Worm (Caenorhabditis elegans) whole organism, late embryonic: ENCODE data around the gene dhs-9.

Experiments used
- K02D7.2 ChIP-seq: sonication (generic microtip); optimal IDR thresholded peaks from 2 replicates; lab custom pipeline; 2017; ENCODE audit warnings: mild to moderate bottlenecking, missing genetic modification characterization, missing compliant biosample characterization
- ama-1 ChIP-seq: fragments of 150-350 bp; optimal IDR thresholded peaks from 2 replicates; lab custom pipeline; 2014
- ceh-19 ChIP-seq: fragments of 200-800 bp; sonication (Bioruptor generic); optimal IDR thresholded peaks from 2 replicates; lab custom pipeline; 2018; ENCODE audit warnings: mild to moderate bottlenecking, missing genetic modification characterization, missing compliant biosample characterization
- ceh-24 ChIP-seq: sonication (generic microtip); optimal IDR thresholded peaks from 2 replicates; lab custom pipeline; 2016; ENCODE audit warnings: mild to moderate bottlenecking, missing genetic modification characterization, missing compliant biosample characterization
- ceh-30 ChIP-seq: fragments of 150-350 bp; optimal IDR thresholded peaks from 2 replicates; lab custom pipeline; 2014; ENCODE audit warnings: missing biosample characterization, missing genetic modification characterization
- elt-4 ChIP-seq: sonication (generic microtip); optimal IDR thresholded peaks from 2 replicates; lab custom pipeline; 2016; ENCODE audit warnings: missing genetic modification characterization, missing compliant biosample characterization
- ets-4 ChIP-seq: sonication (generic microtip); optimal IDR thresholded peaks from 2 replicates; lab custom pipeline; 2016; ENCODE audit warnings: missing genetic modification characterization, missing compliant biosample characterization
- eyg-1 ChIP-seq: sonication (generic microtip); optimal IDR thresholded peaks from 2 replicates; lab custom pipeline; 2016; ENCODE audit warnings: missing genotype, missing genetic modification characterization, missing compliant biosample characterization
- hlh-30 ChIP-seq: sonication (generic microtip); optimal IDR thresholded peaks from 2 replicates; lab custom pipeline; 2017; ENCODE audit warnings: antibody characterized with exemption, missing genetic modification characterization, missing compliant biosample characterization; ENCODE audit not compliant: insufficient read depth
- lin-11 ChIP-seq: fragments of 200-800 bp; sonication (Bioruptor generic); optimal IDR thresholded peaks from 2 replicates; lab custom pipeline; 2018; ENCODE audit warnings: mild to moderate bottlenecking, missing genetic modification characterization, missing compliant biosample characterization
- madf-2 ChIP-seq: sonication (generic microtip); optimal IDR thresholded peaks from 2 replicates; lab custom pipeline; 2017; ENCODE audit warnings: missing genetic modification characterization, missing compliant biosample characterization
- npax-4 ChIP-seq: sonication (generic microtip); optimal IDR thresholded peaks from 2 replicates; lab custom pipeline; 2016; ENCODE audit warnings: missing genetic modification characterization, missing compliant biosample characterization
- tbx-2 ChIP-seq: sonication (generic microtip); optimal IDR thresholded peaks from 2 replicates; lab custom pipeline; 2016; ENCODE audit warnings: missing genetic modification characterization, missing compliant biosample characterization
- ztf-16 ChIP-seq: sonication (generic microtip); optimal IDR thresholded peaks from 2 replicates; lab custom pipeline; 2017; ENCODE audit warnings: missing genetic modification characterization, missing compliant biosample characterization

DNA sequence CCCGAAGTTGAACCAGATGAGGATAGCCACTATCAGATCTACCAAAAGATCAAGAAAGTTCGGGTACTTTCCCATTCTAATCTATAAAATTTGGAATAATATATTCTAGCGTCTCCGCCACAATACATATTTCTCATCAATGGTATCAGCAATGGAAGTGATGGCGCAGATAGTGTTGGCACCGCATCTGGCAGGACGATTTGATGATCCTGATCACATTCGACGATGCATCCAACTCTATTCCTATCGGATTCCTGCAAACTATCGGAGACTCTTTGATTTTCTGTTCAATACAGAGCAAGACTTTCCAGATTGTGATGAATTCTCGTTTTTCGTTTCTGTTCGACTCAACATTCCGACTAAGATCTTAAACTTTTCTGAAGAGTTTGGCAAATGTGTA, 38.5 kb downstream of the dhs-9 start:
- TF ChIP-seq ztf-16 = no peak
- no peak for TF ChIP-seq ceh-30 (tag; lab: Kevin White, UChicago)
- no peak for TF ChIP-seq madf-2 (tag; lab: Kevin White, UChicago)
- no peak for TF ChIP-seq ceh-24 (tag; lab: Kevin White, UChicago)
- no peak for TF ChIP-seq ama-1
- TF ChIP-seq lin-11 (tag; lab: Kevin White, UChicago) = no peak
- TF ChIP-seq hlh-30 (tag; lab: Kevin White, UChicago) = no peak
- no peak for TF ChIP-seq ceh-19 (GFP tag; lab: Kevin White, UChicago)
- TF ChIP-seq tbx-2 (tag; lab: Kevin White, UChicago) = no peak
- no peak for TF ChIP-seq elt-4
- no peak for TF ChIP-seq npax-4
- no peak for TF ChIP-seq ets-4 (tag; lab: Kevin White, UChicago)
- no peak for TF ChIP-seq K02D7.2 (tag; lab: Kevin White, UChicago)
- no peak for TF ChIP-seq eyg-1 (tag; lab: Kevin White, UChicago)
